Worm (Caenorhabditis elegans): Measurements from ENCODE around the gene C35C5.8.
A peak's percentile ranks its signal among the peaks of the same experiment; 100 is the strongest.

Gene C35C5.8

DNA sequence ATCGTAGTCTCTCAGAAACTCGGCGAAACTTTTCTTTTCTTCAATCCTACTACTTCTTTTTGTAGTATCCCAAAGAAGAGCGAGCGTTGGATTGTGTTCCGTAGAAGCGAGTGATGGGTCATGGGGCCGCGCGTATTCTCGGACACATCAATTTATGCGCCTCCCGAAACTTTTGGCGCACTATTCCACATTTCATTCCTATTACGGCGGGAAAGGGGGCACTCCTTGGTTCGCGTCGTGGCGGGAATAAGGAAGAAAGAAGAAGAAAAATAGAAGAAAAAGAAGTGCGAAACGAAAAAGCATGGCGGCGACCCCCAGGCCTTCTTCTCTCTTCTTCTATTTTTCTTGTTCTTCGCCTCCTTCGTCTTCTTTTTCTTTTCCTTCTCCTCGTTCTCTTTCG is 38.3 kb downstream of the C35C5.8 start:
- TF ChIP-seq ceh-19 (GFP tag; optimal IDR thresholded peaks at IDR 0.05) (peak; percentile 9), unc-42 (tag; optimal IDR thresholded peaks at IDR 0.05) (peak; percentile 21), C38D4.7 (GFP tag; optimal IDR thresholded peaks at IDR 0.05) (no peak)

DNA sequence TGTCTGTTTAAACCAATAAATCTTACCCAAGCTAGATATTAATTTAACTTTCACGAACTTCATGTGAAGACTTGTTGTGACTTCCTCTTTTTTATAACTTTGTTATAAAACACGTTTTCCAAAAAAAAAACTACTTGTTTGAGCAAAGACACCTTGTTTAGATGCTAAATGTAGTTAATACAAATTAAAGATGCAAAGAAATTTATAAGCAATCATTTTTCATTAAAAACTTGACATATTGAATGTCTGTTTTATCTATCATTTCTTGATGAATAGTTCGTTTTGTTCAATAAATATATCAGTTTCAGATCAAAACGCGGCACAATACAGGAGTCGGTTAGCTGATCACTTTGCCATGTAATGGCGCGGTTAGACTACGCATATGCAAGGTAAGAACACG is 38.8 kb downstream of the C35C5.8 start, which contains the start of gene frm-3:
TSS of gene frm-3 (plus strand) at position 301 of the 400 bp plus-strand sequence.
- TF ChIP-seq unc-3 (GFP tag; conservative IDR thresholded peaks at IDR 0.05) = no peak
- TF ChIP-seq unc-3 (tag; optimal IDR thresholded peaks at IDR 0.05) = no peak
- TF ChIP-seq gmeb-2 (tag; optimal IDR thresholded peaks at IDR 0.05) = no peak
- TF ChIP-seq pha-4 (tag; optimal IDR thresholded peaks at IDR 0.05) = no peak
- no peak for TF ChIP-seq zip-5 (tag; optimal IDR thresholded peaks at IDR 0.05)
- TF ChIP-seq ama-1 (optimal IDR thresholded peaks at IDR 0.05) = no peak
- no peak for TF ChIP-seq lim-6 (tag; optimal IDR thresholded peaks at IDR 0.05)

DNA sequence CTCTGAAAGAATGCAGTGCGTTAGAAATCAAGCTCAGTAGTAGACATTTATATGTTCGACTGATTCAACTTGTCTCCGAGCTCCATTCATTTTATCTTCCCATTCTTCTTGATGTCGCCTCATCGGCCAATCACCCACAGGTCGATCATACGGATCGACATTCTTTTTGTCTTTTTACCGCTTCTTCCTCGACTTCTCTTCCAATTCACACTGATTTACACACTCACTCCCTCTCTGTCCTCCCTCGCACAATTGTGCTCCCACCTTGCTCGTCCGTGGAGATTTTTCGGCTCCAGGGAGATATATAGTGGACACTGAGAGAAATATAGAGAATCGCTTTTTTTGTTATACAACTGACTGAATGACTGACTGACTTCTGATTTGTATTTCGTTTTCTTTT is 40.8 kb downstream of the C35C5.8 start:
- TF ChIP-seq ceh-34 (tag; optimal IDR thresholded peaks at IDR 0.05) (no peak), gmeb-2 (tag; optimal IDR thresholded peaks at IDR 0.05) (no peak), pqm-1 (tag; optimal IDR thresholded peaks at IDR 0.05) (no peak), pax-1 (tag; optimal IDR thresholded peaks at IDR 0.05) (no peak), ceh-19 (GFP tag; optimal IDR thresholded peaks at IDR 0.05) (no peak), sox-4 (tag; optimal IDR thresholded peaks at IDR 0.05) (no peak), lin-11 (tag; optimal IDR thresholded peaks at IDR 0.05) (no peak)

DNA sequence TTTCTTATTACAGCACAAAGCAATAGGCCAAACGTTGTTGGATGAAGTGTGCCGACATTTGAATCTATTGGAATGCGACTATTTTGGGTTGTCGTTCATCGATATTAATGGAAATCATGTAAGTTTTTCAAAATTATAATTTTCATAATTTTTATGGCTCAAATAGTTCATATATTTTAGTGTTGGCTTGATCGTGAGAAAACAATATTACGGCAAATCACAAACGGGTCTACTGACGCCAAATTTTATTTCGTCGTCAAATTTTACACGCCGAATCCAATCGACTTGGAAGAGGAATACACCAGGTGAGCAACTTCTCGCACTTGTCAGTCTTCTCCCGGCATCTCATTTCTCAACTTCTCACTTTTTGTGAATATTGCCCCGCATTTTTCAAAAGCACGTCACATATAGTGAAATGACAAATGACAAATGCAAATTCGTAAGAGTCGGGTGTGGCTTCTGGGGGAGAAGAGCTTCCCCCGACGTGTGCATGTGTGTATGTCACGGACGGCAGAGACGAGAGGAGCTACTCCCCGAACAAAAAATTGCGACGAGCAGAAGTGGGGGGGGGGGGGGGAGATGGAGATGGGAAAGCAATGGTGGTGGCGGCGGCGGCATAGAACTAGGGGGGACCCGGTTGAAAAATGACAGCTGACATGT is 43.2 kb downstream of the C35C5.8 start:
- no peak for TF ChIP-seq ahr-1 (tag; optimal IDR thresholded peaks at IDR 0.05)
- TF ChIP-seq ets-4 (tag; optimal IDR thresholded peaks at IDR 0.05) = no peak
- no peak for TF ChIP-seq ceh-31 (tag; optimal IDR thresholded peaks at IDR 0.05)
- TF ChIP-seq npax-4 (tag; optimal IDR thresholded peaks at IDR 0.05) = no peak
- peak; percentile 78 for TF ChIP-seq unc-55 (GFP tag; optimal IDR thresholded peaks at IDR 0.05)
- TF ChIP-seq pat-9 (tag; optimal IDR thresholded peaks at IDR 0.05) = peak; percentile 9
- TF ChIP-seq fax-1 (tag; optimal IDR thresholded peaks at IDR 0.05) = no peak
- TF ChIP-seq tbx-7 (tag; optimal IDR thresholded peaks at IDR 0.05) = no peak
- TF ChIP-seq hlh-6 (tag; optimal IDR thresholded peaks at IDR 0.05) = no peak
- no peak for TF ChIP-seq unc-42 (tag; optimal IDR thresholded peaks at IDR 0.05)
- no peak for TF ChIP-seq K02D7.2 (tag; optimal IDR thresholded peaks at IDR 0.05)
- TF ChIP-seq sox-4 (tag; optimal IDR thresholded peaks at IDR 0.05) = no peak
- TF ChIP-seq lin-11 (tag; optimal IDR thresholded peaks at IDR 0.05) = no peak

DNA sequence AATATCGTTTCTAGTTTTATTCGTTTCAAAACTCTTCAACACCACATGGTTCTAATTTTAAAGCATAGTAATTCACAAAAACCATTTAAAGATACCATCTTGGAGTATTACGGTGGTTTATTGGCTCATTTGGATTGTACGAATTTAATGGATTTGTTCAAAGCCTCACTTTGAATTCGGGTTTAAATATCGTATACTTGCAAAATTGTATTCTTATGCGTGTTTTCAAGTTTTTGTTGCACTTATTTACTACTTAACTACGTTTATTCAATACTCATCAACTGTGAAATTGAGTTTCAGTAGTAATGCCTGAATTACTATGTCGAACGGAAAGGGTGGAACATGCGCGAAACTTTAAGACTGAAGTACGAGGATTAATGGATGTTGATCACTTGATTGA is 52.0 kb downstream of the C35C5.8 start, which contains the start of gene abts-2:
TSS of gene abts-2 (plus strand) at position 301 of the 400 bp plus-strand sequence.
- no peak for TF ChIP-seq Y22D7AL.16 (tag; optimal IDR thresholded peaks at IDR 0.05)
- TF ChIP-seq sdc-2 (tag; optimal IDR thresholded peaks at IDR 0.05) = no peak
- no peak for TF ChIP-seq ttx-3 (tag; optimal IDR thresholded peaks at IDR 0.05)
- TF ChIP-seq mec-3 (tag; optimal IDR thresholded peaks at IDR 0.05; ENCODE audit: borderline replicate concordance) = no peak
- no peak for TF ChIP-seq ceh-48 (tag; optimal IDR thresholded peaks at IDR 0.05)
- TF ChIP-seq T23F11.4 (GFP tag; optimal IDR thresholded peaks at IDR 0.05) = no peak
- TF ChIP-seq C08G9.2 (tag; optimal IDR thresholded peaks at IDR 0.05) = no peak
- TF ChIP-seq hlh-30 (tag; optimal IDR thresholded peaks at IDR 0.05; ENCODE audit: insufficient read depth) = no peak
- no peak for TF ChIP-seq ceh-45 (GFP tag; IDR thresholded peaks at IDR 0.05)
- TF ChIP-seq dmd-4 (tag; optimal IDR thresholded peaks at IDR 0.05; ENCODE audit: borderline replicate concordance) = no peak
- no peak for TF ChIP-seq gmeb-2 (tag; optimal IDR thresholded peaks at IDR 0.05)
- no peak for TF ChIP-seq eyg-1 (tag; optimal IDR thresholded peaks at IDR 0.05)
- no peak for TF ChIP-seq C38D4.7 (GFP tag; optimal IDR thresholded peaks at IDR 0.05)
- TF ChIP-seq dve-1 (tag; optimal IDR thresholded peaks at IDR 0.05) = no peak
- TF ChIP-seq hlh-6 (tag; optimal IDR thresholded peaks at IDR 0.05) = no peak
- TF ChIP-seq hlh-8 (tag; optimal IDR thresholded peaks at IDR 0.05) = no peak

All from whole organism, late embryonic.